In genomic region chrIV:1602936-1603457, ce11 we compare ENCODE assay signal across 3 worm cellular contexts.
TF ChIP-seq lines count a peak whose summit lies in the region.

No protein-coding gene starts in this region.

TF ChIP-seq in whole organism, L3 larva, 47 proteins besides CTCF, POLR2A, EP300 and RAD21:
- TF ChIP-seq ceh-28 (tag; optimal IDR thresholded peaks at IDR 0.05; lab: Kevin White, UChicago) (peak; percentile 56), nhr-23 (tag; optimal IDR thresholded peaks at IDR 0.05; lab: Kevin White, UChicago) (no peak), fos-1 (tag; optimal IDR thresholded peaks at IDR 0.05; lab: Kevin White, UChicago) (no peak)

TF ChIP-seq in whole organism, L4 larva, 104 proteins besides CTCF, POLR2A, EP300 and RAD21:
- TF ChIP-seq T20F7.1 (GFP tag; optimal IDR thresholded peaks at IDR 0.05; lab: Kevin White, UChicago) (no peak), ztf-11 (tag; optimal IDR thresholded peaks at IDR 0.05; lab: Kevin White, UChicago) (no peak), lin-1 (GFP tag; IDR thresholded peaks at IDR 0.05; lab: Robert Waterston, UW) (no peak), ceh-32 (tag; optimal IDR thresholded peaks at IDR 0.05; lab: Kevin White, UChicago; ENCODE audit: poor library complexity) (no peak), pha-4 (GFP tag; IDR thresholded peaks at IDR 0.05; lab: Robert Waterston, UW) (no peak), pha-4 (tag; optimal IDR thresholded peaks at IDR 0.05; lab: Kevin White, UChicago) (no peak), zip-11 (GFP tag; IDR thresholded peaks at IDR 0.05; lab: Robert Waterston, UW) (no peak), ceh-28 (tag; optimal IDR thresholded peaks at IDR 0.05; lab: Kevin White, UChicago) (peak; percentile 87), dve-1 (tag; optimal IDR thresholded peaks at IDR 0.05; lab: Kevin White, UChicago; ENCODE audit: insufficient read depth) (no peak), nhr-11 (tag; optimal IDR thresholded peaks at IDR 0.05; lab: Kevin White, UChicago) (no peak), nhr-28 (tag; optimal IDR thresholded peaks at IDR 0.05; lab: Kevin White, UChicago) (no peak), aha-1 (tag; lab: Kevin White, UChicago) (peak; percentile 95), Y48G9A.11 (GFP tag; IDR thresholded peaks at IDR 0.05; lab: Robert Waterston, UW) (no peak), zag-1 (tag; optimal IDR thresholded peaks at IDR 0.05; lab: Kevin White, UChicago) (no peak)

TF ChIP-seq in whole organism, midembryonic, 9 proteins besides CTCF, POLR2A, EP300 and RAD21:
- TF ChIP-seq cog-1 (tag; optimal IDR thresholded peaks at IDR 0.05; lab: Kevin White, UChicago): no peak
- TF ChIP-seq klf-2 (GFP tag; conservative IDR thresholded peaks at IDR 0.05; lab: Robert Waterston, UW): no peak
- TF ChIP-seq ztf-29 (GFP tag; IDR thresholded peaks at IDR 0.05; lab: Robert Waterston, UW): no peak
- peak; percentile 81 for TF ChIP-seq T22C8.4 (GFP tag; IDR thresholded peaks at IDR 0.05; lab: Robert Waterston, UW)
- no peak for TF ChIP-seq flt-1 (GFP tag; IDR thresholded peaks at IDR 0.05; lab: Robert Waterston, UW)
- no peak for TF ChIP-seq med-1 (GFP tag; optimal IDR thresholded peaks at IDR 0.05; lab: Kevin White, UChicago; ENCODE audit: insufficient read depth)
- no peak for TF ChIP-seq ref-1 (GFP tag; conservative IDR thresholded peaks at IDR 0.05; lab: Robert Waterston, UW)

Comparison
In these comparisons a context has a peak if more than half of its experiments do, and no peak if none do; other contexts are left out.
1. Of the 28 proteins assayed by ChIP-seq in both whole organism, L4 larva and whole organism, L3 larva: peak only in whole organism, L4 larva: none; only in whole organism, L3 larva: none; in both: ceh-28; in neither: 27.